Worm (Caenorhabditis elegans) whole organism, L1 larva: ENCODE measurements around the gene hpl-1.

Experiments used
- C34B4.2 ChIP-seq: sonication (generic microtip); optimal IDR thresholded peaks from 2 replicates; lab custom pipeline; 2017; ENCODE audit warnings: mild to moderate bottlenecking, missing genetic modification characterization, missing compliant biosample characterization
- ama-1 ChIP-seq: fragments of 150-350 bp; optimal IDR thresholded peaks from 2 replicates; lab custom pipeline; 2014
- blmp-1 ChIP-seq: fragments of 150-350 bp; optimal IDR thresholded peaks from 2 replicates; lab custom pipeline; 2014; ENCODE audit warnings: missing biosample characterization, missing genetic modification characterization
- egl-27 ChIP-seq, 2 experiments: fragments of 150-350 bp in 1 of 2; sonication (generic microtip); optimal IDR thresholded peaks; 3 replicates each; lab custom pipeline; 2017 to 2018; ENCODE audit warnings: missing biosample characterization in 2 of 2, missing genetic modification characterization in 2 of 2, missing genetic modification reagents in 2 of 2
- fkh-10 ChIP-seq: sonication (generic microtip); optimal IDR thresholded peaks from 2 replicates; lab custom pipeline; 2017; ENCODE audit warnings: missing biosample characterization, missing genetic modification reagents, missing genetic modification characterization
- mef-2 ChIP-seq: fragments of 150-350 bp; optimal IDR thresholded peaks from 2 replicates; lab custom pipeline; 2014; ENCODE audit warnings: missing biosample characterization, missing genetic modification characterization
- nhr-11 ChIP-seq: fragments of 150-350 bp; optimal IDR thresholded peaks from 2 replicates; lab custom pipeline; 2014; ENCODE audit warnings: missing biosample characterization, missing genetic modification characterization
- nhr-76 ChIP-seq: sonication (generic microtip); optimal IDR thresholded peaks from 2 replicates; lab custom pipeline; 2017; ENCODE audit warnings: missing biosample characterization, missing genetic modification characterization
- nhr-84 ChIP-seq: sonication (generic microtip); optimal IDR thresholded peaks from 2 replicates; lab custom pipeline; 2017; ENCODE audit warnings: missing biosample characterization, missing genetic modification characterization
- nhr-85 ChIP-seq: sonication (generic microtip); peaks from one replicate; lab custom pipeline; 2016; ENCODE audit warnings: missing genetic modification characterization, inconsistent platforms, missing compliant biosample characterization
- pag-3 ChIP-seq: sonication (generic microtip); optimal IDR thresholded peaks from 2 replicates; lab custom pipeline; 2017; ENCODE audit warnings: missing genetic modification characterization, mild to moderate bottlenecking, missing compliant biosample characterization, antibody characterized with exemption, borderline replicate concordance; ENCODE audit not compliant: insufficient read depth
- tbx-2 ChIP-seq: sonication (generic microtip); optimal IDR thresholded peaks from 2 replicates; lab custom pipeline; 2016; ENCODE audit warnings: missing genetic modification characterization, missing compliant biosample characterization
- ztf-11 ChIP-seq, 2 experiments: sonication (generic microtip); optimal IDR thresholded peaks; 2 replicates each; lab custom pipeline; 2016 to 2017; ENCODE audit warnings: missing genetic modification characterization in 2 of 2, missing biosample characterization in 1 of 2, missing compliant biosample characterization in 1 of 2
- ztf-4 ChIP-seq: fragments of 150-350 bp; optimal IDR thresholded peaks from 2 replicates; lab custom pipeline; 2014; ENCODE audit warnings: missing biosample characterization, missing genetic modification characterization

DNA sequence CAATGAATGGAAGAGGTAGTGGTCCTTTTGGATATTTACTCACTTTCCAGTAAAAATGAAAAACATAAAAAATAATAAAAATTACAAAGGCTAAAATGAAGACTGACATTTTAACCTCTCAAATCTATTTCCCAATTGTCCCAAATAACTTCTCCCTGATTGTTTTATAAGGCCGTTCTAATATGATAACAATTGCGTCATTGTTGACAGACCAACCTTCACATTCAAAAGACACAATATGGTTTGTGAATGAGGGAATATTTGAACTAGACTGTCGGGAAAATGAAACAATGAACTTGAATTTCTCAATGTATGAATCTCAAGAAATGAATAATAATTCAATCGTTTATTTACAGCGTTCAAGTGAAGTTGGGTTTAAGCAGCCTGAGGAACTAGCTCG lies 22.0 kb downstream of the hpl-1 start, which contains the start of gene cyp-14A1:
- TF ChIP-seq nhr-84 (tag; lab: Kevin White, UChicago) (no peak), pag-3 (tag; lab: Kevin White, UChicago) (no peak), egl-27 (tag; optimal IDR thresholded peaks at IDR 0.05; lab: Kevin White, UChicago) (no peak), ama-1 (lab: Kevin White, UChicago) (no peak), mef-2 (no peak), ztf-11 (tag; optimal IDR thresholded peaks at IDR 0.05; lab: Kevin White, UChicago) (no peak), nhr-85 (tag; lab: Kevin White, UChicago) (peak; percentile 45), nhr-11 (tag; lab: Kevin White, UChicago) (no peak), C34B4.2 (tag; lab: Kevin White, UChicago) (no peak), blmp-1 (tag; lab: Kevin White, UChicago) (no peak), fkh-10 (GFP tag; lab: Kevin White, UChicago) (no peak), tbx-2 (tag; lab: Kevin White, UChicago) (no peak), nhr-76 (tag; lab: Kevin White, UChicago) (no peak), ztf-4 (no peak)
